Fruit fly (Drosophila melanogaster): ENCODE data around the gene CG7879.

dm6 chr3L:1517274-1518047 is 50.9 kb downstream of the CG7879 start:
- TF ChIP-seq usp (GFP tag; optimal IDR thresholded peaks at IDR 0.05) (no peak), pan (optimal IDR thresholded peaks at IDR 0.05) (no peak), psq (optimal IDR thresholded peaks at IDR 0.05) (no peak)
